Worm (Caenorhabditis elegans) whole organism, early embryonic: Measurements from ENCODE around the gene F26G1.9.

Source experiments
- B0310.2 ChIP-seq: sonication (generic microtip); optimal IDR thresholded peaks from 2 replicates; lab custom pipeline; 2016; ENCODE audit warnings: mild to moderate bottlenecking, missing genetic modification characterization, missing compliant biosample characterization
- F13C5.2 ChIP-seq: sonication (generic microtip); optimal IDR thresholded peaks from 2 replicates; lab custom pipeline; 2017; ENCODE audit warnings: mild to moderate bottlenecking, missing genetic modification characterization, inconsistent platforms, missing compliant biosample characterization
- ama-1 ChIP-seq: fragments of 150-350 bp; optimal IDR thresholded peaks from 2 replicates; lab custom pipeline; 2014
- ceh-13 ChIP-seq: fragments of 200-800 bp; sonication (Bioruptor generic); optimal IDR thresholded peaks from 2 replicates; lab custom pipeline; 2018; ENCODE audit warnings: mild to moderate bottlenecking, missing genetic modification characterization, missing compliant biosample characterization
- ceh-36 ChIP-seq: sonication (generic microtip); optimal IDR thresholded peaks from 2 replicates; lab custom pipeline; 2016; ENCODE audit warnings: missing genetic modification characterization, inconsistent platforms, missing compliant biosample characterization
- ets-7 ChIP-seq: sonication (generic microtip); optimal IDR thresholded peaks from 2 replicates; lab custom pipeline; 2016; ENCODE audit warnings: missing genotype, missing genetic modification characterization, missing compliant biosample characterization
- flt-1 ChIP-seq: fragments of 200-800 bp; sonication (Bioruptor generic); IDR thresholded peaks from 2 replicates; pipeline ENCODE4 v1.3.6; 2022; ENCODE audit warnings: missing genetic modification characterization, missing compliant biosample characterization
- hmbx-1 ChIP-seq: sonication (generic microtip); optimal IDR thresholded peaks from 2 replicates; lab custom pipeline; 2016; ENCODE audit warnings: mild to moderate bottlenecking, missing genetic modification characterization, missing compliant biosample characterization
- hmg-4 ChIP-seq: fragments of 200-800 bp; sonication (Bioruptor generic); optimal IDR thresholded peaks from 2 replicates; lab custom pipeline; 2018; ENCODE audit warnings: mild to moderate bottlenecking, missing genetic modification characterization, missing compliant biosample characterization
- hnd-1 ChIP-seq: sonication (generic microtip); optimal IDR thresholded peaks from 2 replicates; lab custom pipeline; 2016; ENCODE audit warnings: missing genetic modification characterization, missing compliant biosample characterization
- pes-1 ChIP-seq: fragments of 200-800 bp; sonication (Bioruptor generic); IDR thresholded peaks from 2 replicates; pipeline ENCODE4 v1.3.6; 2022; ENCODE audit warnings: missing genetic modification reagents, missing genetic modification characterization, missing compliant biosample characterization
- sea-1 ChIP-seq: fragments of 200-800 bp; sonication (Bioruptor generic); conservative IDR thresholded peaks from 2 replicates; pipeline ENCODE4 v1.3.6; 2022; ENCODE audit warnings: missing genetic modification characterization, missing compliant biosample characterization
- tbx-11 ChIP-seq: fragments of 200-800 bp; sonication (Bioruptor generic); IDR thresholded peaks from 2 replicates; pipeline ENCODE4 v1.3.6; 2022; ENCODE audit warnings: missing genetic modification characterization, missing compliant biosample characterization

ce11 chrII:4806261-4806660, 32.5 kb upstream of the F26G1.9 start:
- TF ChIP-seq ama-1 (lab: Kevin White, UChicago) = no peak
- no peak for TF ChIP-seq flt-1
- TF ChIP-seq tbx-11 = no peak
- no peak for TF ChIP-seq F13C5.2 (tag; lab: Kevin White, UChicago)
- no peak for TF ChIP-seq hnd-1 (tag; lab: Kevin White, UChicago)
- TF ChIP-seq hmg-4 (GFP tag; lab: Kevin White, UChicago) = no peak
- no peak for TF ChIP-seq ceh-36 (tag; lab: Kevin White, UChicago)
- no peak for TF ChIP-seq hmbx-1 (tag; lab: Kevin White, UChicago)
- no peak for TF ChIP-seq B0310.2
- TF ChIP-seq pes-1 (GFP tag; lab: Robert Waterston, UW) = no peak
- no peak for TF ChIP-seq ets-7 (tag; lab: Kevin White, UChicago)
- TF ChIP-seq sea-1 = no peak
- no peak for TF ChIP-seq ceh-13 (GFP tag; lab: Kevin White, UChicago)
